Worm (Caenorhabditis elegans): ENCODE results near the gene slcr-46.3.
A peak's percentile ranks its signal among the peaks of the same experiment; 100 is the strongest.

slcr-46.3 gene

DNA sequence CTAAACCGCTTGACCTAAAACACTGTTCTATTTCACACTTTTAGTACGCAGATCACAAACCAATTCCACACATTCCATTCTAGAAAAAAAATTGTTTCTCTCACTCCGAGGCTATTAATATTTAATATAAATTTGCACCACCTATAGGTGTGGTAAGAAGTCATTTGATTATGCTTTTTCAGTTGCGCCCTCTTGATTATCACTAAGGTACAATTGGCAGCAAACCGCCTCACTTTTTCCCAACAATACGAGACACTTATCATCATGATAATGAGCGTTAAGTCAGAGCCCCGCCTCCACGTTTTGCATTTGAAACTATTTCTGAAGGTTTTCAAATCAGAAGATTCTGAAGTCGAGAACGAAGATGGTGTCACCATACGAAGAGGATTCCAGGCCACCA, 13.4 kb upstream of the slcr-46.3 start, which contains the start of gene aqp-4:
TSS of gene aqp-4 (plus strand) at position 270 of the 400 bp plus-strand sequence.
- TF ChIP-seq egl-13 (tag; optimal IDR thresholded peaks at IDR 0.05) (no peak), elt-2 (tag; optimal IDR thresholded peaks at IDR 0.05) (peak; percentile 26)

DNA sequence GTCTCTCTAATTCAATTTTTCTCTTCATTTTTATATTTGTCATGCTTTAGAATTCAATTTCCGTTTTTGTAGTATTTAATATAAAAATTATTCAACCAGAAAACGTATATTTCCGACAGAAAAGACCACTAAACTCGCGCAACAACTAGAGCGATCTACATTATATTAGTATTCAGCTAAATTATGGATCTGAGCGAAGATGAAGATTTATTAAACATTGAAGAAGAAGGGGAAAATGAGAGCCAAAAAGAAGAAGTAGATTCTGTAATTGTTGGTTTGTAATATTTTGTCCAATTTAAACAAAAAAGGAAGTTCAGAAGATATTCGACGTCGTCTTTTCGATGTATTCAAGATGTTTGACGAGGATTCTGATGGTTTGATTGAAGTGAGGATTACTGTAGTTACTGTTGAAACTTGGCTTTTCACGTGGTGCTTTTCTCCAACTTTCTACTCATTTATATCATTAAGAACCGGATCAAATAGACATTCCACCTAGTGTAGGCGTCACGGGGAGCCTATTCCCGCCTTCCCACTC, 10.1 kb upstream of the slcr-46.3 start, which contains the start of gene cal-7:
TSS of gene cal-7 (plus strand) at position 184 of the 535 bp plus-strand sequence.
- TF ChIP-seq hlh-4 (tag; optimal IDR thresholded peaks at IDR 0.05) (no peak), egl-13 (tag; optimal IDR thresholded peaks at IDR 0.05) (peak; percentile 1), efl-3 (GFP tag; optimal IDR thresholded peaks at IDR 0.05) (no peak), unc-130 (tag; optimal IDR thresholded peaks at IDR 0.05) (no peak), dsc-1 (tag; optimal IDR thresholded peaks at IDR 0.05) (no peak), blmp-1 (tag; optimal IDR thresholded peaks at IDR 0.05) (no peak), irx-1 (tag; optimal IDR thresholded peaks at IDR 0.05) (no peak), lin-15B (tag; optimal IDR thresholded peaks at IDR 0.05) (no peak), lsy-2 (tag; optimal IDR thresholded peaks at IDR 0.05) (peak in 1 of 2 experiments; percentile 24), mab-9 (GFP tag; IDR thresholded peaks at IDR 0.05) (no peak), ztf-4 (tag; optimal IDR thresholded peaks at IDR 0.05) (peak; percentile 35), sup-37 (GFP tag; optimal IDR thresholded peaks at IDR 0.05) (no peak), nhr-237 (tag; optimal IDR thresholded peaks at IDR 0.05) (no peak), fkh-4 (tag; optimal IDR thresholded peaks at IDR 0.05; ENCODE audit: borderline replicate concordance) (no peak), nhr-71 (tag; optimal IDR thresholded peaks at IDR 0.05) (peak; percentile 5), elt-3 (tag; optimal IDR thresholded peaks at IDR 0.05) (no peak), ets-5 (GFP tag; IDR thresholded peaks at IDR 0.05) (no peak), aha-1 (tag; optimal IDR thresholded peaks at IDR 0.05) (no peak), lin-35 (GFP tag; optimal IDR thresholded peaks at IDR 0.05) (no peak), C16A3.4 (tag; optimal IDR thresholded peaks at IDR 0.05) (no peak), nhr-19 (GFP tag; conservative IDR thresholded peaks at IDR 0.05) (no peak), mef-2 (tag; optimal IDR thresholded peaks at IDR 0.05) (no peak), tlp-1 (tag; optimal IDR thresholded peaks at IDR 0.05) (no peak), alr-1 (tag; optimal IDR thresholded peaks at IDR 0.05; ENCODE audit: borderline replicate concordance) (no peak), sox-4 (tag; optimal IDR thresholded peaks at IDR 0.05) (no peak), aly-2 (tag; optimal IDR thresholded peaks at IDR 0.05) (peak; percentile 10), nhr-11 (tag; optimal IDR thresholded peaks at IDR 0.05) (no peak), ceh-82 (tag; optimal IDR thresholded peaks at IDR 0.05) (no peak), tbx-2 (tag; optimal IDR thresholded peaks at IDR 0.05) (no peak), elt-2 (tag; optimal IDR thresholded peaks at IDR 0.05) (no peak), egl-27 (tag; optimal IDR thresholded peaks at IDR 0.05) (no peak), F16B12.6 (tag; optimal IDR thresholded peaks at IDR 0.05) (no peak), lin-39 (tag; optimal IDR thresholded peaks at IDR 0.05) (no peak), jun-1 (tag; optimal IDR thresholded peaks at IDR 0.05) (no peak), isw-1 (GFP tag; IDR thresholded peaks at IDR 0.05) (no peak), efl-1 (optimal IDR thresholded peaks at IDR 0.05) (no peak), efl-1 (GFP tag; optimal IDR thresholded peaks at IDR 0.05 in 1 of 2) (no peak), fos-1 (tag; optimal IDR thresholded peaks at IDR 0.05) (no peak), unc-86 (tag; optimal IDR thresholded peaks at IDR 0.05) (no peak), fkh-8 (tag; optimal IDR thresholded peaks at IDR 0.05) (peak; percentile 2), sptf-1 (tag; optimal IDR thresholded peaks at IDR 0.05) (no peak), rnt-1 (tag; optimal IDR thresholded peaks at IDR 0.05) (no peak)

DNA sequence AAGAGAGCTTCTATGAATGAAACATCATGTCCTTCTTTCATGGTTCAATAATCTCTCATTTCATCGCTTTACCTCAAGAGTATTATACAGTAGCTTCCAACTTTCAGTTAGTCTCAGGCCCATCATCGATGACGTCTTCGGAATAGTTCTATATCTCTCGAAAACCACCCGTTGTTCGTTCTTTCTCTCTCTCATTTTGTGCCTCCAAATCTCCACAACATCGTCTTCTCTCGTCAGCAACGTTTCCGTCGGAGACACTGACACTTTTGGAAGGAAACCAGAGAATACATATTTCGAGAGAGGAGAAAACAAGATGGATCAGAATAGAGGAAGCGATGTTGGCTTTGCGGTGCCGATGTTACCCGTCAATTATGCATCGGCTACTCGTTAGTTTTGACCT, 7.9 kb upstream of the slcr-46.3 start:
- TF ChIP-seq dsc-1 (tag; optimal IDR thresholded peaks at IDR 0.05) (no peak), efl-1 (optimal IDR thresholded peaks at IDR 0.05) (no peak), efl-1 (GFP tag; optimal IDR thresholded peaks at IDR 0.05 in 1 of 2) (peak in 1 of 2 experiments; percentile 90), mep-1 (tag; optimal IDR thresholded peaks at IDR 0.05) (peak; percentile 20), ceh-82 (tag; optimal IDR thresholded peaks at IDR 0.05) (peak in 1 of 3 experiments; percentile 43), lsy-2 (tag; optimal IDR thresholded peaks at IDR 0.05) (peak in 1 of 2 experiments; percentile 37), lin-14 (GFP tag; optimal IDR thresholded peaks at IDR 0.05) (peak; percentile 62), blmp-1 (tag; optimal IDR thresholded peaks at IDR 0.05) (peak; percentile 71), unc-130 (tag; optimal IDR thresholded peaks at IDR 0.05) (no peak)
